Fruit fly (Drosophila melanogaster) whole organism, prepupa: ENCODE data around the gene Dbp73D.

ENCODE experiments used
- Blimp-1 ChIP-seq: fragments of 200-800 bp; sonication (Bioruptor generic); optimal IDR thresholded peaks from 3 replicates; lab custom pipeline; 2017; ENCODE audit warnings: missing biosample characterization, missing genetic modification characterization, mild to moderate bottlenecking, moderate library complexity, missing genetic modification reagents
- CG34406 ChIP-seq: fragments of 200-800 bp; sonication (Bioruptor generic); optimal IDR thresholded peaks from 3 replicates; lab custom pipeline; 2016; ENCODE audit warnings: missing biosample characterization, missing genetic modification characterization
- CG8119 ChIP-seq: fragments of 200-800 bp; sonication (Bioruptor generic); IDR thresholded peaks from 3 replicates; pipeline ENCODE4 v1.3.6; 2022; ENCODE audit warnings: missing biosample characterization, missing genetic modification characterization
- CG8632 ChIP-seq: fragments of 200-800 bp; sonication (Bioruptor generic); optimal IDR thresholded peaks from 3 replicates; lab custom pipeline; 2016; ENCODE audit warnings: missing biosample characterization, missing genetic modification characterization
- Gug ChIP-seq: fragments of 200-800 bp; sonication (Bioruptor generic); IDR thresholded peaks from 2 replicates; pipeline ENCODE4 v1.3.6; 2022; ENCODE audit warnings: missing biosample characterization, missing genetic modification characterization
- Lpt ChIP-seq: fragments of 200-800 bp; sonication (Bioruptor generic); optimal IDR thresholded peaks from 3 replicates; lab custom pipeline; 2016; ENCODE audit warnings: missing biosample characterization, missing genetic modification characterization
- Sox102F ChIP-seq: fragments of 200-800 bp; sonication (Bioruptor generic); optimal IDR thresholded peaks from 2 replicates; lab custom pipeline; 2016; ENCODE audit warnings: missing biosample characterization, mild to moderate bottlenecking, missing genetic modification characterization
- Sox14 ChIP-seq: fragments of 200-800 bp; sonication (Bioruptor generic); optimal IDR thresholded peaks from 3 replicates; lab custom pipeline; 2016; ENCODE audit warnings: missing biosample characterization, missing genetic modification characterization
- fd59A ChIP-seq: fragments of 200-800 bp; sonication (Bioruptor generic); optimal IDR thresholded peaks from 2 replicates; lab custom pipeline; 2017; ENCODE audit warnings: missing biosample characterization, mild to moderate bottlenecking, missing genetic modification characterization, missing genetic modification reagents

dm6 chr3L:16697069-16697468 lies 33.5 kb downstream of the Dbp73D start:
- TF ChIP-seq fd59A (GFP tag; lab: Kevin White, UChicago) (no peak), Sox14 (GFP tag; lab: Kevin White, UChicago) (no peak), Sox102F (GFP tag; lab: Kevin White, UChicago) (peak; percentile 18), CG8632 (no peak), CG34406 (GFP tag; lab: Kevin White, UChicago) (peak; percentile 47), Lpt (GFP tag; lab: Kevin White, UChicago) (no peak), CG8119 (peak; percentile 62), Blimp-1 (GFP tag; lab: Kevin White, UChicago) (no peak), Gug (GFP tag; lab: Robert Waterston, UW) (no peak)
